Worm (Caenorhabditis elegans): ENCODE measurements around the gene F59B10.6.

F59B10.6 gene

DNA sequence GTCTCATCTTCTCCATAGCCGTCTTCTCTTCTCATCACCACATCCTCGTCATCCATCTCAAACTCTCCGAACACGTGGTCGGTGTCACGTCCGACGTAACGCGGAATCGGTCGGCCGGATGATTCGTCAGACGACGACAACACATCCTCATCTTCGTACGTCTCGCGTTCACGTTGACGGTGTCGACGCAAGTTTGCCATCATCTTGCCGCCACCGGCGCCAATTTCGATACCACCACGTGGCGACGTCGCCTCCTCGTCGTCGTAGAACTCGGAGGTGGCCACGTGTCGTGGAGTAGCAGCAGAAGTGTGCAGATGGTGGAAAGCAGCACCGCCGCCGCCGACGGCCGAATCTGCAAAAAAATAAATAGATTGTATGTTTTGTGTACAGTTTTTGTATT is 23.0 kb upstream of the F59B10.6 start (continued):
- TF ChIP-seq B0261.1 (tag; optimal IDR thresholded peaks at IDR 0.05) = no peak
- no peak for TF ChIP-seq K12H6.12 (tag; optimal IDR thresholded peaks at IDR 0.05)
- no peak for TF ChIP-seq lag-1 (GFP tag; IDR thresholded peaks at IDR 0.05)
- TF ChIP-seq mcd-1 (GFP tag; IDR thresholded peaks at IDR 0.05) = peak; percentile 51
- peak; percentile 17 for TF ChIP-seq athp-1 (tag; optimal IDR thresholded peaks at IDR 0.05)

DNA sequence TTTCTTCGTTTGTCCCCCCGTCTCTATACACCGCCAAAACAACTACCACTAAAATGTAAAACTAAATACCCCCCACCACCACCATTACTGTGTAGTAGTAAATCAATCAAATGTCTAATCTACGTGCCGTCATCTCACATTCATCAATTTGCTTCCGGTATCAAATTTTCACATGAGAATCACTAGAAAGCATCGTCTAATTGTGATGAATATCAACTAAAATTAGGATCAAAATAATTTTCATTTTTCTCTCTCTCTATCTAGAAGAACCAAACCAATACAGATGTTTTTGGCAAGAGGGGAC is 22.5 kb upstream of the F59B10.6 start:
- TF ChIP-seq lag-1 (GFP tag; IDR thresholded peaks at IDR 0.05) (no peak), madf-10 (tag; optimal IDR thresholded peaks at IDR 0.05) (no peak), lin-54 (GFP tag; optimal IDR thresholded peaks at IDR 0.05) (no peak), Y56A3A.18 (GFP tag; IDR thresholded peaks at IDR 0.05) (no peak), ztf-3 (GFP tag; optimal IDR thresholded peaks at IDR 0.05) (no peak), nfyb-1 (GFP tag; IDR thresholded peaks at IDR 0.05) (0 out of 2 replicates have a peak, but pooled peaks have one; percentile 7), Y95B8A.8 (GFP tag; IDR thresholded peaks at IDR 0.05) (0 out of 2 replicates have a peak, but pooled peaks have one; percentile 10), bed-1 (GFP tag; IDR thresholded peaks at IDR 0.05) (no peak), ztf-25 (GFP tag; IDR thresholded peaks at IDR 0.05) (no peak), akir-1 (GFP tag; optimal IDR thresholded peaks at IDR 0.05) (no peak), pha-4 (tag; optimal IDR thresholded peaks at IDR 0.05) (peak; percentile 30)

DNA sequence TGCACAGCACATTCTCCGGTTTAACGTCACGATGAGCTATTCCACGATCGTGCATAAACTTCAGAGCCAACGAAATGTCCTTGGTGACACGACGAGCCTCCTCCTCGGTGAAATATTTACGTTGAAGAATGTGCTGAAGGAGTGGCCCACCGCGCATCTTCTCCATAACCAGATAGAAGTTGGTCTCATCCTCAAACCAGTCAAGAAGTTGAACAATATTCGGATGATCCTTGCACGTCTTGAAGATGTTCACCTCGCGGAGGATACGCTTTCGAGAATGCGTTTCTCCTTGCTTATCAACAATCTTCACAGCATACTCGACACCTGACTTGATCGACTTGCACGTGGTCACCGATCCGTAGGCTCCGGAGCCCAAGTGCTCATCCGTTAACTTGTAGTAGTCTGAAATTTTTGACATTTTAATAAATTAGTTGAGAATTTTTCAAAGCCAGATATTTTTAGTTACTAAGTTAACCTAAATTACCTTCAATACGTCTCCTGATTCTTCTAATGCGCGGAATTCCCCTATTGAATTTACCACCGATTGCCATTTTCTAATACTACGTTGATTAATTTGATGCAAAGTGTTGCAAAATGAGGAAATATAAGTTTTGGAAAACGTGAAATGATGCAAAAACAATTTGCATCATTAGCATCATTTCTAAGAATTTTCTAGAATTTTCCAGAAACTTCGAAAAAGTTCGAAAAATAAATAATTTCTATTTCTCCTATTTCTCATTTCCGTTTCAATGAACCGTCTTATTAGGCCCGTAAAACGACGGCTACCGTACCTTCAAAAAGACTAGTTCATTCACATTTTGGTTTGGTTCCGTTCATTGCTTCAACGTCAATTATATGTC is 21.9 kb upstream of the F59B10.6 start:
- TF ChIP-seq aptf-2 (GFP tag; conservative IDR thresholded peaks at IDR 0.05) (no peak), hrde-1 (tag; optimal IDR thresholded peaks at IDR 0.05; ENCODE audit: borderline replicate concordance) (no peak), Y53G8AR.9 (GFP tag; conservative IDR thresholded peaks at IDR 0.05) (peak; percentile 32; the same call in 1 of the 2 replicates), rec-8 (tag; optimal IDR thresholded peaks at IDR 0.05) (no peak), madf-10 (tag; optimal IDR thresholded peaks at IDR 0.05) (no peak), D2030.7 (GFP tag; IDR thresholded peaks at IDR 0.05) (no peak), lir-1 (GFP tag; conservative IDR thresholded peaks at IDR 0.05) (no peak), hmg-1.2 (GFP tag; IDR thresholded peaks at IDR 0.05) (peak; percentile 18; the same call in 1 of the 2 replicates), lin-54 (GFP tag; optimal IDR thresholded peaks at IDR 0.05) (no peak), madf-8 (GFP tag; conservative IDR thresholded peaks at IDR 0.05) (no peak), snpc-1.1 (tag; optimal IDR thresholded peaks at IDR 0.05; ENCODE audit: insufficient read depth) (no peak), bed-2 (GFP tag; IDR thresholded peaks at IDR 0.05) (no peak), K11D2.4 (GFP tag; IDR thresholded peaks at IDR 0.05) (no peak), dpff-1 (tag; optimal IDR thresholded peaks at IDR 0.05) (no peak), let-526 (GFP tag; IDR thresholded peaks at IDR 0.05) (no peak), ztf-18 (tag; optimal IDR thresholded peaks at IDR 0.05) (no peak), nhr-90 (tag; optimal IDR thresholded peaks at IDR 0.05) (peak; percentile 35), F55B11.4 (tag; optimal IDR thresholded peaks at IDR 0.05; ENCODE audit: borderline replicate concordance, insufficient read depth) (no peak), F49E8.2 (tag; optimal IDR thresholded peaks at IDR 0.05; ENCODE audit: insufficient read depth) (no peak), snpc-4 (GFP tag; optimal IDR thresholded peaks at IDR 0.05) (no peak), snpc-4 (tag; optimal IDR thresholded peaks at IDR 0.05) (no peak), F57A8.1 (GFP tag; optimal IDR thresholded peaks at IDR 0.05) (no peak), attf-3 (GFP tag; conservative IDR thresholded peaks at IDR 0.05) (0 out of 2 replicates have a peak, but pooled peaks have one; percentile 20), dox-1 (GFP tag; IDR thresholded peaks at IDR 0.05) (no peak), Y95B8A.8 (GFP tag; IDR thresholded peaks at IDR 0.05) (no peak), xnd-1 (tag; optimal IDR thresholded peaks at IDR 0.05) (no peak), chd-7 (tag; optimal IDR thresholded peaks at IDR 0.05) (peak; percentile 17), ekl-4 (GFP tag; IDR thresholded peaks at IDR 0.05) (peak; percentile 27; the same call in 1 of the 2 replicates), ceh-40 (GFP tag; IDR thresholded peaks at IDR 0.05) (no peak), lin-26 (GFP tag; IDR thresholded peaks at IDR 0.05) (peak; percentile 82), hlh-26 (GFP tag; conservative IDR thresholded peaks at IDR 0.05) (no peak)

All from whole organism, young adult.